Fruit fly (Drosophila melanogaster) whole organism, wandering third instar larva: ENCODE data around the gene CG11134.

Experiments
- Abd-B ChIP-seq: fragments of >200 bp; optimal IDR thresholded peaks from 2 replicates; lab custom pipeline; 2017; ENCODE audit warnings: missing biosample characterization, missing genetic modification characterization
- CG32264 ChIP-seq: fragments of 200-800 bp; sonication (Bioruptor generic); optimal IDR thresholded peaks from 2 replicates; lab custom pipeline; 2016; ENCODE audit warnings: missing biosample characterization, missing genetic modification characterization
- CG9705 ChIP-seq: fragments of 200-800 bp; sonication (Bioruptor generic); optimal IDR thresholded peaks from 2 replicates; lab custom pipeline; 2018; ENCODE audit warnings: missing biosample characterization, mild to moderate bottlenecking, missing genetic modification characterization
- CrebA ChIP-seq: fragments of 200-800 bp; sonication (Bioruptor generic); optimal IDR thresholded peaks from 2 replicates; lab custom pipeline; 2016; ENCODE audit warnings: missing biosample characterization, mild to moderate bottlenecking, missing genetic modification characterization, borderline replicate concordance
- Dfd ChIP-seq: fragments of >200 bp; optimal IDR thresholded peaks from 2 replicates; lab custom pipeline; 2017; ENCODE audit warnings: missing biosample characterization, missing genetic modification characterization
- GATAd ChIP-seq: sonication (Bioruptor generic); optimal IDR thresholded peaks from 2 replicates; lab custom pipeline; 2016; ENCODE audit warnings: missing biosample characterization, missing genetic modification characterization
- HLH106 ChIP-seq: fragments of 200-800 bp; optimal IDR thresholded peaks from 3 replicates; lab custom pipeline; 2019; ENCODE audit warnings: missing biosample characterization, mild to moderate bottlenecking, missing genetic modification characterization, moderate library complexity
- Hnf4 ChIP-seq: fragments of 200-800 bp; sonication (Bioruptor generic); optimal IDR thresholded peaks from 2 replicates; lab custom pipeline; 2016; ENCODE audit warnings: missing biosample characterization, mild to moderate bottlenecking, missing genetic modification characterization
- Hr78 ChIP-seq: fragments of >200 bp; optimal IDR thresholded peaks from 2 replicates; lab custom pipeline; 2017; ENCODE audit warnings: missing biosample characterization, missing genetic modification characterization
- Hr83 ChIP-seq: fragments of 200-300 bp; sonication (Bioruptor generic); optimal IDR thresholded peaks from 2 replicates; lab custom pipeline; 2016; ENCODE audit warnings: missing biosample characterization, mild to moderate bottlenecking, missing genetic modification characterization, moderate library complexity; ENCODE audit not compliant: poor library complexity, severe bottlenecking
- Jra ChIP-seq: sonication (Bioruptor generic); optimal IDR thresholded peaks from 2 replicates; lab custom pipeline; 2016; ENCODE audit warnings: missing biosample characterization, missing genetic modification characterization
- Mio ChIP-seq: sonication (Bioruptor generic); optimal IDR thresholded peaks from 2 replicates; lab custom pipeline; 2016; ENCODE audit warnings: missing biosample characterization, missing genetic modification characterization
- Myc ChIP-seq: fragments of >200 bp; optimal IDR thresholded peaks from 2 replicates; lab custom pipeline; 2017
- N ChIP-seq: fragments of >200 bp; optimal IDR thresholded peaks from 2 replicates; lab custom pipeline; 2018; ENCODE audit warnings: missing biosample characterization, missing external identifiers, missing genetic modification characterization
- OdsH ChIP-seq: fragments of 200-800 bp; sonication (Bioruptor generic); optimal IDR thresholded peaks from 2 replicates; lab custom pipeline; 2016; ENCODE audit warnings: missing biosample characterization, mild to moderate bottlenecking, missing genetic modification characterization
- Rel ChIP-seq, 2 experiments: fragments of 200-800 bp; sonication (Bioruptor generic) in 1 of 2; optimal IDR thresholded peaks; 2 replicates in 1 of 2; 3 replicates in 1 of 2; lab custom pipeline; 2016 to 2019; ENCODE audit warnings: mild to moderate bottlenecking in 2 of 2, missing biosample characterization in 2 of 2, missing genetic modification characterization in 2 of 2, moderate library complexity in 1 of 2
- Sp1 ChIP-seq: fragments of 200-800 bp; sonication (Bioruptor generic); optimal IDR thresholded peaks from 3 replicates; lab custom pipeline; 2019; ENCODE audit warnings: missing biosample characterization, mild to moderate bottlenecking, missing genetic modification characterization, moderate library complexity
- Vsx2 ChIP-seq: fragments of 200-300, 225-300 bp; sonication (Bioruptor generic); optimal IDR thresholded peaks from 2 replicates; lab custom pipeline; 2018; ENCODE audit warnings: missing biosample characterization, missing genetic modification characterization; ENCODE audit not compliant: partially characterized antibody
- br ChIP-seq: fragments of 200-800 bp; sonication (Bioruptor generic); optimal IDR thresholded peaks from 2 replicates; lab custom pipeline; 2016; ENCODE audit warnings: missing biosample characterization, missing genetic modification characterization
- brk ChIP-seq: fragments of 200-800 bp; sonication (Bioruptor generic); optimal IDR thresholded peaks from 2 replicates; lab custom pipeline; 2016; ENCODE audit warnings: missing biosample characterization, mild to moderate bottlenecking, missing genetic modification characterization
- dl ChIP-seq, 2 experiments: fragments of 175-275, 200-275 bp in 1 of 2; fragments of 200-275 bp in 1 of 2; sonication (Bioruptor generic); optimal IDR thresholded peaks; lab custom pipeline; 2018; ENCODE audit warnings: mild to moderate bottlenecking in 2 of 2, missing biosample characterization in 2 of 2, missing genetic modification characterization in 2 of 2, moderate library complexity in 2 of 2; ENCODE audit not compliant: partially characterized antibody in 2 of 2, insufficient read depth in 1 of 2
- dmrt93B ChIP-seq: fragments of 200-800 bp; sonication (Bioruptor generic); optimal IDR thresholded peaks from 2 replicates; lab custom pipeline; 2018; ENCODE audit warnings: missing biosample characterization, mild to moderate bottlenecking, missing genetic modification characterization
- dsf ChIP-seq: sonication (Bioruptor generic); optimal IDR thresholded peaks from 2 replicates; lab custom pipeline; 2016; ENCODE audit warnings: missing biosample characterization, missing genetic modification characterization, borderline replicate concordance
- ey ChIP-seq: fragments of 200-800 bp; sonication (Bioruptor generic); optimal IDR thresholded peaks from 2 replicates; lab custom pipeline; 2016; ENCODE audit warnings: missing biosample characterization, missing genetic modification characterization
- foxo ChIP-seq, 2 experiments: fragments of 200-800 bp; sonication (Bioruptor generic); optimal IDR thresholded peaks; 2 replicates in 1 of 2; 3 replicates in 1 of 2; lab custom pipeline; 2016 to 2017; ENCODE audit warnings: missing biosample characterization in 2 of 2, missing genetic modification characterization in 2 of 2
- h ChIP-seq: fragments of 200-800 bp; sonication (Bioruptor generic); optimal IDR thresholded peaks from 3 replicates; lab custom pipeline; 2016; ENCODE audit warnings: missing biosample characterization, mild to moderate bottlenecking, missing genetic modification characterization
- jim ChIP-seq: fragments of 175-275, 200-325 bp; sonication (Bioruptor generic); optimal IDR thresholded peaks from 2 replicates; lab custom pipeline; 2016; ENCODE audit warnings: missing biosample characterization, mild to moderate bottlenecking, missing genetic modification characterization
- lola ChIP-seq: fragments of >200 bp; optimal IDR thresholded peaks from 2 replicates; lab custom pipeline; 2017; ENCODE audit warnings: missing biosample characterization, missing genetic modification characterization
- pan ChIP-seq: fragments of >200 bp; optimal IDR thresholded peaks from 2 replicates; lab custom pipeline; 2017
- psq ChIP-seq: fragments of 200-800 bp; sonication (Bioruptor generic); optimal IDR thresholded peaks from 3 replicates; lab custom pipeline; 2017; ENCODE audit warnings: missing biosample characterization, mild to moderate bottlenecking, missing genetic modification characterization, moderate library complexity
- rgr ChIP-seq: fragments of 200-800 bp; sonication (Bioruptor generic); optimal IDR thresholded peaks from 3 replicates; lab custom pipeline; 2016; ENCODE audit warnings: missing biosample characterization, mild to moderate bottlenecking, missing genetic modification characterization
- sage ChIP-seq: fragments of 200-800 bp; sonication (Bioruptor generic); optimal IDR thresholded peaks from 2 replicates; lab custom pipeline; 2016; ENCODE audit warnings: missing biosample characterization, mild to moderate bottlenecking, missing genetic modification characterization
- sv ChIP-seq: fragments of 200-800 bp; sonication (Bioruptor generic); optimal IDR thresholded peaks from 3 replicates; lab custom pipeline; 2016; ENCODE audit warnings: missing biosample characterization, missing genetic modification characterization
- tai ChIP-seq: sonication (Bioruptor generic); optimal IDR thresholded peaks from 2 replicates; lab custom pipeline; 2016; ENCODE audit warnings: missing biosample characterization, missing genetic modification characterization
- usp ChIP-seq: fragments of >200 bp; optimal IDR thresholded peaks from 2 replicates; lab custom pipeline; 2017; ENCODE audit warnings: missing biosample characterization, missing genetic modification characterization
- woc ChIP-seq: sonication (Bioruptor generic); optimal IDR thresholded peaks from 2 replicates; lab custom pipeline; 2016; ENCODE audit warnings: missing biosample characterization, mild to moderate bottlenecking, missing genetic modification characterization

Gene CG11134

DNA sequence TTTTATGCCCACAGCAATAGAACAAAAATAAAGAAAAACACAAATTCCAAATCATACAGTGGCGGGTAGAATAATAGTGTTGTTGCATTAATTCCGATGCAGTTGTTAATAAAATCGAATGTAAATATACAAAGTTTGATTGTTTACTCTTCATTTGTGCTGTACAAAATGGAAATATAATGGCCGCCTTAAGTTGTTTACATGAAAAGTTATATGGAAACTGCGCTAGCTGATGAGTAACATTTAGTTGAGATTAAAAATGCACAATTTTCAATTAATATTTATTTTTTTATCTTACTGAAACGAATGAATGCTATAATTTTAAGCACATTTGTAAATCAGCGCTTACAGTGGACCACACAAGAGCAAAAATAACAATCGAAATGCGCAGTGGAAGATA is 2.9 kb upstream of the CG11134 start:
- TF ChIP-seq Sp1 (GFP tag; lab: Kevin White, UChicago) (no peak), dl (GFP tag; optimal IDR thresholded peaks at IDR 0.05; lab: Kevin White, UChicago; ENCODE audit: insufficient read depth in 1 of 2, partially characterized antibody in 2 of 2) (no peak), ey (GFP tag; lab: Kevin White, UChicago) (no peak), woc (GFP tag; lab: Kevin White, UChicago) (peak; percentile 10), CG9705 (GFP tag; lab: Kevin White, UChicago) (no peak), OdsH (GFP tag; lab: Kevin White, UChicago) (peak; percentile 46), brk (GFP tag; lab: Kevin White, UChicago) (no peak), dsf (GFP tag; lab: Kevin White, UChicago) (no peak), Hr83 (GFP tag; lab: Kevin White, UChicago) (no peak), Mio (GFP tag; lab: Kevin White, UChicago) (no peak), CG32264 (GFP tag; lab: Kevin White, UChicago) (no peak), psq (GFP tag; lab: Kevin White, UChicago) (peak; percentile 10), HLH106 (no peak)
- TF ChIP-seq, all 38 proteins: peak for 3

DNA sequence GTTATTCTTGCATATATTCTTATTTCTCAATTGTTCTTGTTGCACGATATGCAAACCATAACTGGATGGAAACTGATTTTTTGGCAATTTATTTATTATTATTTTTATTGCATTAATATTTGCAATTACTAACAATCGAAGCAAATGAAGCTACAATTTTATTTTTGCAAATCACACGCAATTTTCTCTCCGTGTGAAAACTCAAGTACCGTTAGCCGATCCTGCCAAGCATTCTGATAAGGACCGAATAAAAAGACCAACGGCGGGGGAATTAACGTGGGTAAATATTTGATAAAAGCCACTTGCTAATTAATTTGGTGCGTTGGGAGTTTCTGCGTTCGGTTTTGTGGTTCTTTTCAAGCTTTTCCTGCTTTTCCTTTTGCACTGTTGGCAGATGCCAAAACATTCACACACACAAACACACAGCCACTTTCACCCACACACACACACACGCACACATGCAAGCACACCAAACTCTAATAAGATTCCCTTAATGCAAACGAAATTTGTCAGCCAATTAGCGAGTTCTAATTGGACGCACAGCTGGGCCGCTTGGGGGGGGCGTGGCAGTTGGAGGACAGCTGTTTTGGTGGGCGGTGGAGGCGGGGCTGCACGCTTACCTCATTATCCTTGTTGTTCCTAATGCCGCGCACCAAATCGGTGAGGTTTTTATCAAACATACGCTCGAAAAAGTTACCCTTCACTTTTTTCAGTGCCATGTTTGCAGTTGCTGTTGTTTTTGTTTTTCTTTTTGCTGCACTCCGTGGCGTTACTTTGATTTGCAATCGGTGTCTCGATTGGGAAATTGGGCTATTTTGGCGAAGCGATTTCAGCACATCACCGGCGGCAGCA is 2.2 kb upstream of the CG11134 start:
- no peak for TF ChIP-seq CG9705 (GFP tag; lab: Kevin White, UChicago)
- TF ChIP-seq Jra (GFP tag; lab: Kevin White, UChicago): no peak
- no peak for TF ChIP-seq tai (GFP tag; lab: Kevin White, UChicago)
- no peak for TF ChIP-seq HLH106
- no peak for TF ChIP-seq sv (GFP tag; lab: Kevin White, UChicago)
- no peak for TF ChIP-seq Hr83 (GFP tag; lab: Kevin White, UChicago)
- no peak for TF ChIP-seq Vsx2
- TF ChIP-seq br: no peak
- TF ChIP-seq Hr78 (GFP tag; lab: Kevin White, UChicago): no peak
- TF ChIP-seq, all 38 proteins: peak for 0

DNA sequence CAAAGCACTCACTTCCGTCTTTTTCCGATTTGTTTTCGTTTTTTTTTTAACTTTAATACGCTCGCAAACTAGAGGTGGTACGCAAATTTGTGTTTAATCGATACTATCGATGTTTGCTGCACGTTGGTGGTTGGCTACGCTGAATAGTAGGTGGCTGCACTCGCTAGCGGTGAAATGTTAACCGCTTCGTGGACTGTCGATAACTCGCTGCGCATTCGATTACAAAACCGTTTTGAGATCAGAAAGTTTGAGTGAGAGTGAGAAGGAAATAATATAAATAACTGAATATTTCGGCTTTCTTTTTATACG is 1.6 kb upstream of the CG11134 start, which contains the start of gene g:
TSS of gene g (minus strand) at position 105 of the 309 bp plus-strand sequence.
- TF ChIP-seq dmrt93B (no peak), HLH106 (no peak), jim (GFP tag; lab: Kevin White, UChicago) (peak; percentile 3), Rel (GFP tag; optimal IDR thresholded peaks at IDR 0.05; lab: Kevin White, UChicago) (no peak), Rel (tag; optimal IDR thresholded peaks at IDR 0.05; lab: Kevin White, UChicago) (no peak), Hnf4 (GFP tag; lab: Kevin White, UChicago) (peak; percentile 13), Myc (peak; percentile 59), dl (GFP tag; optimal IDR thresholded peaks at IDR 0.05; lab: Kevin White, UChicago; ENCODE audit: insufficient read depth in 1 of 2, partially characterized antibody in 2 of 2) (no peak), foxo (GFP tag; optimal IDR thresholded peaks at IDR 0.05; lab: Kevin White, UChicago) (no peak), N (GFP tag; lab: Kevin White, UChicago) (no peak), Dfd (GFP tag; lab: Kevin White, UChicago) (no peak), Hr83 (GFP tag; lab: Kevin White, UChicago) (no peak), h (GFP tag; lab: Kevin White, UChicago) (no peak), GATAd (GFP tag; lab: Kevin White, UChicago) (no peak), Jra (GFP tag; lab: Kevin White, UChicago) (peak; percentile 6), usp (GFP tag; lab: Kevin White, UChicago) (no peak), tai (GFP tag; lab: Kevin White, UChicago) (no peak)
- TF ChIP-seq, all 38 proteins: peak for 4

DNA sequence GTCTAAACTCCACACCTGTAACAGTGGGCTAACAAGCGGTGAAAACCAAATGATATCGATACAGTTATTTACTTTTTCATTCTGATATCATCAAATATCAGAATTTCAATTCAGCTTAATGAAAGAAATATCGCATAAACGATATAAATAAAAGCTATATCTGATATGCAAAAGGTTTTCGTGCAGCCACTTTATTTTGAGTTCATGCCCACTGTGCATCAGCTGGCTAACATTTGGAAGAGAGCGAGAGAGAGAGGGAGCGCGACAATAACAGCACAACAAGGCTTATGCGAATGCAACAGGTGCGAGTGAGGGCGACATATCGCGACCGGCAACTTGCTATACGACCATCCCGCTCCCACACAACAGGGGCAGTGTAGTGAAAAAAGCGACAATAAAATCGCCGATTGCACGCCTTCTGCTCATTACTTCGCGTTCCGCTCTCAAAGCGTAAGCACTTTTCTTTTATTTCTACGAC is 1.7 kb downstream of the CG11134 start, which contains the start of gene CG11151:
TSS of gene CG11151 (plus strand) at position 334 of the 478 bp plus-strand sequence.
- no peak for TF ChIP-seq pan
- no peak for TF ChIP-seq CrebA
- peak; percentile 96 for TF ChIP-seq HLH106
- no peak for TF ChIP-seq Dfd (GFP tag; lab: Kevin White, UChicago)
- TF ChIP-seq lola (GFP tag; lab: Kevin White, UChicago): no peak
- TF ChIP-seq foxo (GFP tag; optimal IDR thresholded peaks at IDR 0.05; lab: Kevin White, UChicago): peak; percentile 93 to 98
- peak; percentile 82 for TF ChIP-seq Mio (GFP tag; lab: Kevin White, UChicago)
- no peak for TF ChIP-seq Abd-B (GFP tag; lab: Kevin White, UChicago)
- no peak for TF ChIP-seq usp (GFP tag; lab: Kevin White, UChicago)
- TF ChIP-seq Hnf4 (GFP tag; lab: Kevin White, UChicago): peak; percentile 97
- peak; percentile 69 for TF ChIP-seq GATAd (GFP tag; lab: Kevin White, UChicago)
- peak; percentile 98 for TF ChIP-seq rgr (GFP tag; lab: Kevin White, UChicago)
- TF ChIP-seq jim (GFP tag; lab: Kevin White, UChicago): no peak
- TF ChIP-seq CG32264 (GFP tag; lab: Kevin White, UChicago): peak; percentile 93
- peak; percentile 90 for TF ChIP-seq sv (GFP tag; lab: Kevin White, UChicago)
- peak; percentile 77 for TF ChIP-seq Rel (GFP tag; optimal IDR thresholded peaks at IDR 0.05; lab: Kevin White, UChicago)
- peak; percentile 78 for TF ChIP-seq Rel (tag; optimal IDR thresholded peaks at IDR 0.05; lab: Kevin White, UChicago)
- TF ChIP-seq h (GFP tag; lab: Kevin White, UChicago): peak; percentile 98
- peak; percentile 93 for TF ChIP-seq psq (GFP tag; lab: Kevin White, UChicago)
- no peak for TF ChIP-seq Vsx2
- peak; percentile 94 for TF ChIP-seq tai (GFP tag; lab: Kevin White, UChicago)
- TF ChIP-seq sage (GFP tag; lab: Kevin White, UChicago): peak; percentile 96
- TF ChIP-seq OdsH (GFP tag; lab: Kevin White, UChicago): peak; percentile 97
- TF ChIP-seq dmrt93B: peak; percentile 89
- no peak for TF ChIP-seq Myc
- peak; percentile 91 for TF ChIP-seq Jra (GFP tag; lab: Kevin White, UChicago)
- no peak for TF ChIP-seq Hr78 (GFP tag; lab: Kevin White, UChicago)
- TF ChIP-seq CG9705 (GFP tag; lab: Kevin White, UChicago): peak; percentile 95
- TF ChIP-seq Sp1 (GFP tag; lab: Kevin White, UChicago): peak; percentile 97
- TF ChIP-seq Hr83 (GFP tag; lab: Kevin White, UChicago): peak; percentile 39
